Worm (Caenorhabditis elegans): ENCODE measurements around the gene T13C5.3.

Gene T13C5.3

ce11 chrX:6219892-6220291 is 41.6 kb downstream of the T13C5.3 start (continued):
- TF ChIP-seq egl-43 (GFP tag; IDR thresholded peaks at IDR 0.05) (peak; percentile 87), unc-130 (GFP tag; optimal IDR thresholded peaks at IDR 0.05) (peak; percentile 38), nhr-77 (tag; optimal IDR thresholded peaks at IDR 0.05) (peak; percentile 25), dve-1 (tag; optimal IDR thresholded peaks at IDR 0.05; ENCODE audit: insufficient read depth) (peak; percentile 31), mes-2 (tag; optimal IDR thresholded peaks at IDR 0.05; ENCODE audit: poor library complexity, severe bottlenecking) (peak; percentile 80), aha-1 (tag) (no peak), nhr-41 (GFP tag; IDR thresholded peaks at IDR 0.05) (peak; percentile 74; the same call in 1 of the 2 replicates), saeg-2 (GFP tag; IDR thresholded peaks at IDR 0.05) (0 out of 2 replicates have a peak, but pooled peaks have one; percentile 12), snpc-1.2 (GFP tag; IDR thresholded peaks at IDR 0.05) (peak; percentile 79), hlh-30 (tag; optimal IDR thresholded peaks at IDR 0.05; ENCODE audit: insufficient read depth) (peak; percentile 29), hif-1 (tag; optimal IDR thresholded peaks at IDR 0.05) (peak; percentile 27 to 57), mxl-2 (GFP tag; conservative IDR thresholded peaks at IDR 0.05) (no peak), mdt-29 (GFP tag; IDR thresholded peaks at IDR 0.05) (peak; percentile 63; the same call in 1 of the 2 replicates), lin-13 (GFP tag; optimal IDR thresholded peaks at IDR 0.05) (no peak), daf-16 (GFP tag; optimal IDR thresholded peaks at IDR 0.05) (peak; percentile 31 to 64), daf-16 (tag; optimal IDR thresholded peaks at IDR 0.05) (no peak), vab-7 (GFP tag; IDR thresholded peaks at IDR 0.05) (peak; percentile 89), php-3 (GFP tag; IDR thresholded peaks at IDR 0.05) (0 out of 2 replicates have a peak, but pooled peaks have one; percentile 36), aly-2 (tag; optimal IDR thresholded peaks at IDR 0.05) (no peak), dpl-1 (GFP tag; optimal IDR thresholded peaks at IDR 0.05) (no peak), Y5F2A.4 (GFP tag; optimal IDR thresholded peaks at IDR 0.05) (no peak), jun-1 (tag; optimal IDR thresholded peaks at IDR 0.05) (no peak), F49E8.2 (tag; optimal IDR thresholded peaks at IDR 0.05; ENCODE audit: borderline replicate concordance) (peak; percentile 3), nhr-10 (tag; optimal IDR thresholded peaks at IDR 0.05) (no peak), spr-1 (tag; optimal IDR thresholded peaks at IDR 0.05) (peak; percentile 26), hlh-11 (tag; optimal IDR thresholded peaks at IDR 0.05) (peak; percentile 55), mxl-3 (GFP tag; optimal IDR thresholded peaks at IDR 0.05) (peak; percentile 43), daf-19 (GFP tag; conservative IDR thresholded peaks at IDR 0.05) (peak; percentile 74; the same call in 1 of the 2 replicates), nhr-48 (tag; optimal IDR thresholded peaks at IDR 0.05) (peak; percentile 64), ZK337.2 (GFP tag; IDR thresholded peaks at IDR 0.05) (peak; percentile 74), Y105C5A.15 (GFP tag; IDR thresholded peaks at IDR 0.05) (peak; percentile 57; the same call in 1 of the 2 replicates), nhr-42 (GFP tag; IDR thresholded peaks at IDR 0.05) (peak; percentile 56; the same call in 1 of the 2 replicates), lin-1 (GFP tag; IDR thresholded peaks at IDR 0.05) (peak; percentile 34; the same call in 1 of the 2 replicates), nhr-76 (tag; optimal IDR thresholded peaks at IDR 0.05) (no peak), spr-3 (GFP tag; optimal IDR thresholded peaks at IDR 0.05) (peak; percentile 47), zfp-2 (tag; optimal IDR thresholded peaks at IDR 0.05) (peak; percentile 17), lir-3 (tag; optimal IDR thresholded peaks at IDR 0.05) (peak; percentile 68), duxl-1 (tag; optimal IDR thresholded peaks at IDR 0.05; ENCODE audit: poor library complexity) (peak; percentile 68)

- TF ChIP-seq spr-1 (tag; optimal IDR thresholded peaks at IDR 0.05) = no peak
- TF ChIP-seq mxl-3 (GFP tag; optimal IDR thresholded peaks at IDR 0.05) = no peak
- no peak for TF ChIP-seq php-3 (GFP tag; IDR thresholded peaks at IDR 0.05)
- TF ChIP-seq sdz-12 (GFP tag; optimal IDR thresholded peaks at IDR 0.05) = no peak
- TF ChIP-seq zip-2 (tag; optimal IDR thresholded peaks at IDR 0.05) = no peak
- no peak for TF ChIP-seq jun-1 (tag; optimal IDR thresholded peaks at IDR 0.05)
- TF ChIP-seq lin-39 (tag; optimal IDR thresholded peaks at IDR 0.05) = no peak
- no peak for TF ChIP-seq fos-1 (tag; optimal IDR thresholded peaks at IDR 0.05)
- TF ChIP-seq ctbp-1 (GFP tag; IDR thresholded peaks at IDR 0.05) = no peak
- no peak for TF ChIP-seq T20F7.1 (GFP tag; optimal IDR thresholded peaks at IDR 0.05)
- TF ChIP-seq set-16 (GFP tag; IDR thresholded peaks at IDR 0.05) = no peak
- no peak for TF ChIP-seq T26A8.4 (GFP tag; IDR thresholded peaks at IDR 0.05)
- TF ChIP-seq lin-38 (GFP tag; IDR thresholded peaks at IDR 0.05) = no peak
Measured at ce11 chrX:6221097-6221496, 42.8 kb downstream of the T13C5.3 start.

Data from whole organism, L4 larva.